Worm (Caenorhabditis elegans) whole organism, mixed stage, embryonic: ENCODE data around the gene ZK105.1.
A peak's percentile ranks its signal among the peaks of the same experiment; 100 is the strongest.

Source experiments
- M03D4.4 ChIP-seq: sonication (generic microtip); optimal IDR thresholded peaks from 2 replicates; lab custom pipeline; 2017; ENCODE audit warnings: mild to moderate bottlenecking, missing genetic modification characterization, missing compliant biosample characterization
- bed-3 ChIP-seq: fragments of 200-800 bp; sonication (Bioruptor generic); optimal IDR thresholded peaks from 3 replicates; lab custom pipeline; 2018; ENCODE audit warnings: mild to moderate bottlenecking, missing genetic modification characterization, moderate library complexity, missing compliant biosample characterization
- ceh-39 ChIP-seq: fragments of 150-350 bp; optimal IDR thresholded peaks from 2 replicates; lab custom pipeline; 2014; ENCODE audit warnings: missing biosample characterization, missing genetic modification characterization
- ceh-43 ChIP-seq: fragments of 200-800 bp; sonication (Bioruptor generic); optimal IDR thresholded peaks from 2 replicates; lab custom pipeline; 2018; ENCODE audit warnings: mild to moderate bottlenecking, missing genetic modification characterization, moderate library complexity, missing compliant biosample characterization
- ceh-83 ChIP-seq: fragments of 200-800 bp; sonication (Bioruptor generic); optimal IDR thresholded peaks from 2 replicates; lab custom pipeline; 2018; ENCODE audit warnings: mild to moderate bottlenecking, missing genetic modification characterization, missing compliant biosample characterization
- ces-1 ChIP-seq: fragments of 150-350 bp; optimal IDR thresholded peaks from 2 replicates; lab custom pipeline; 2014; ENCODE audit warnings: missing biosample characterization, missing genetic modification reagents, missing genetic modification characterization
- cnd-1 ChIP-seq: fragments of 200-800 bp; sonication (Bioruptor generic); optimal IDR thresholded peaks from 2 replicates; lab custom pipeline; 2018; ENCODE audit warnings: mild to moderate bottlenecking, missing genetic modification characterization, missing compliant biosample characterization
- drap-1 ChIP-seq: fragments of 200-800 bp; sonication (Bioruptor generic); optimal IDR thresholded peaks from 3 replicates; lab custom pipeline; 2018; ENCODE audit warnings: mild to moderate bottlenecking, missing genetic modification characterization, missing compliant biosample characterization
- elt-1 ChIP-seq: sonication (generic microtip); optimal IDR thresholded peaks from 2 replicates; lab custom pipeline; 2017; ENCODE audit warnings: missing genetic modification characterization, mild to moderate bottlenecking, missing compliant biosample characterization, antibody characterized with exemption, moderate library complexity, borderline replicate concordance; ENCODE audit not compliant: insufficient read depth
- elt-3 ChIP-seq: fragments of 150-350 bp; optimal IDR thresholded peaks from 2 replicates; lab custom pipeline; 2014; ENCODE audit warnings: missing biosample characterization, missing genetic modification characterization
- flh-1 ChIP-seq: fragments of 200-800 bp; sonication (Bioruptor generic); optimal IDR thresholded peaks from 2 replicates; lab custom pipeline; 2018; ENCODE audit warnings: mild to moderate bottlenecking, missing genetic modification characterization, moderate library complexity, missing compliant biosample characterization
- ham-2 ChIP-seq: fragments of 200-800 bp; sonication (Bioruptor generic); optimal IDR thresholded peaks from 2 replicates; lab custom pipeline; 2018; ENCODE audit warnings: mild to moderate bottlenecking, missing genetic modification characterization, missing compliant biosample characterization
- hlh-1 ChIP-seq: fragments of 150-350 bp; optimal IDR thresholded peaks from 2 replicates; lab custom pipeline; 2014; ENCODE audit warnings: missing biosample characterization, missing genetic modification reagents, missing genetic modification characterization
- lin-13 ChIP-seq: fragments of 150-350 bp; optimal IDR thresholded peaks from 2 replicates; lab custom pipeline; 2014; ENCODE audit warnings: missing biosample characterization, missing genetic modification characterization
- lin-32 ChIP-seq: fragments of 200-800 bp; sonication (Bioruptor generic); optimal IDR thresholded peaks from 2 replicates; lab custom pipeline; 2018; ENCODE audit warnings: mild to moderate bottlenecking, missing genetic modification characterization, missing compliant biosample characterization
- lsy-2 ChIP-seq: fragments of 150-350 bp; optimal IDR thresholded peaks from 2 replicates; lab custom pipeline; 2014; ENCODE audit warnings: missing biosample characterization, missing genetic modification characterization
- mep-1 ChIP-seq: fragments of 150-350 bp; optimal IDR thresholded peaks from 2 replicates; lab custom pipeline; 2017; ENCODE audit warnings: missing biosample characterization, missing genetic modification reagents, missing genetic modification characterization, inconsistent platforms
- mls-2 ChIP-seq: sonication (generic microtip); optimal IDR thresholded peaks from 2 replicates; lab custom pipeline; 2016; ENCODE audit warnings: mild to moderate bottlenecking, missing genetic modification characterization, moderate library complexity, missing compliant biosample characterization
- nhr-12 ChIP-seq: fragments of 150-350 bp; optimal IDR thresholded peaks from 2 replicates; lab custom pipeline; 2014; ENCODE audit warnings: missing biosample characterization, missing genetic modification characterization
- nhr-2 ChIP-seq: fragments of 150-350 bp; optimal IDR thresholded peaks from 2 replicates; lab custom pipeline; 2014; ENCODE audit warnings: missing biosample characterization, missing genetic modification characterization
- nhr-237 ChIP-seq: fragments of 150-350 bp; optimal IDR thresholded peaks from 2 replicates; lab custom pipeline; 2014; ENCODE audit warnings: missing biosample characterization, missing genetic modification characterization
- nhr-28 ChIP-seq: fragments of 150-350 bp; optimal IDR thresholded peaks from 2 replicates; lab custom pipeline; 2014; ENCODE audit warnings: missing biosample characterization, missing genetic modification characterization
- nhr-76 ChIP-seq: sonication (generic microtip); optimal IDR thresholded peaks from 2 replicates; lab custom pipeline; 2017; ENCODE audit warnings: missing biosample characterization, missing genetic modification characterization
- pha-4 ChIP-seq: fragments of 150-350 bp; optimal IDR thresholded peaks from 2 replicates; lab custom pipeline; 2018; ENCODE audit warnings: missing biosample characterization, missing genetic modification reagents, missing genetic modification characterization
- sem-2 ChIP-seq: fragments of 200-800 bp; sonication (Bioruptor generic); optimal IDR thresholded peaks from 2 replicates; lab custom pipeline; 2018; ENCODE audit warnings: mild to moderate bottlenecking, missing genetic modification characterization, missing compliant biosample characterization
- snpc-4 ChIP-seq: fragments of 150-350 bp; optimal IDR thresholded peaks from 2 replicates; lab custom pipeline; 2014; ENCODE audit warnings: missing biosample characterization, missing genetic modification characterization
- sptf-1 ChIP-seq: sonication (generic microtip); optimal IDR thresholded peaks from 2 replicates; lab custom pipeline; 2017; ENCODE audit warnings: mild to moderate bottlenecking, missing genetic modification characterization, moderate library complexity, missing compliant biosample characterization
- unc-120 ChIP-seq: sonication (generic microtip); optimal IDR thresholded peaks from 2 replicates; lab custom pipeline; 2017; ENCODE audit warnings: missing genetic modification characterization, missing compliant biosample characterization; ENCODE audit not compliant: poor library complexity, severe bottlenecking
- unc-39 ChIP-seq: fragments of 150-350 bp; optimal IDR thresholded peaks from 2 replicates; lab custom pipeline; 2014; ENCODE audit warnings: missing biosample characterization, missing genetic modification characterization
- unc-62 ChIP-seq: fragments of 150-350 bp; optimal IDR thresholded peaks from 2 replicates; lab custom pipeline; 2014; ENCODE audit warnings: missing biosample characterization, missing genetic modification reagents, missing genetic modification characterization
- zip-8 ChIP-seq: fragments of 150-350 bp; optimal IDR thresholded peaks from 2 replicates; lab custom pipeline; 2014; ENCODE audit warnings: missing biosample characterization, missing genetic modification characterization

ZK105.1 gene

DNA sequence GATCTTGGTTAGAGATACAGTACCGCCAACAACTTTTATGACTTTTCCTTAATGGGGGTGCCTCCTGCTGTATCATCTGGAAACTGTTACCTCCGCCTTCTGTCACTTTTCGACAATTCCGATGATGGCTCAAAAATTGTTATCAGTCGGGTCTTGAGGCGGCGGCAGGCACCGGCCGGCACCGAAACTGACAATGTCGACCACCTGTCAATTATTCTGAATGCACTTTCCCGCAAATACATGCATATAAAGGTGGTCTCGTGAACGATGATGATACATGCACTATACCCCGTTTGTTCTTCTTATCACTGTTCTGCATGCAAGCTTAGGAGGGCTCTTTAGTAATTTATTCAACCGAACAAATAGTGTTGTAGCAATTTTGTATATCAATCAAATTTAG is 30.3 kb downstream of the ZK105.1 start:
- TF ChIP-seq M03D4.4 (no peak), lin-32 (GFP tag; lab: Kevin White, UChicago) (no peak)

- TF ChIP-seq cnd-1 (tag; lab: Kevin White, UChicago) (no peak), unc-62 (GFP tag; lab: Kevin White, UChicago) (no peak), sem-2 (GFP tag; lab: Kevin White, UChicago) (no peak), ces-1 (GFP tag; lab: Kevin White, UChicago) (no peak), zip-8 (tag; lab: Kevin White, UChicago) (no peak), snpc-4 (tag; lab: Kevin White, UChicago) (no peak), elt-1 (tag; lab: Kevin White, UChicago) (no peak), unc-120 (no peak), M03D4.4 (no peak), nhr-76 (tag; lab: Kevin White, UChicago) (no peak), flh-1 (no peak), drap-1 (GFP tag; lab: Kevin White, UChicago) (no peak), lsy-2 (tag; lab: Kevin White, UChicago) (no peak), pha-4 (tag; lab: Kevin White, UChicago) (no peak), bed-3 (GFP tag; lab: Kevin White, UChicago) (no peak), nhr-12 (no peak)
- TF ChIP-seq, all 35 proteins: peak for 0
Observed at ce11 chrV:7745386-7745785, 31.6 kb downstream of the ZK105.1 start.

- TF ChIP-seq elt-3 (tag; lab: Kevin White, UChicago) (no peak), nhr-2 (tag; lab: Kevin White, UChicago) (peak; percentile 39), unc-62 (GFP tag; lab: Kevin White, UChicago) (peak; percentile 99), ham-2 (GFP tag; lab: Kevin White, UChicago) (peak; percentile 86), unc-120 (peak; percentile 18), flh-1 (no peak)
Observed at ce11 chrV:7745903-7746302, 32.1 kb downstream of the ZK105.1 start.

DNA sequence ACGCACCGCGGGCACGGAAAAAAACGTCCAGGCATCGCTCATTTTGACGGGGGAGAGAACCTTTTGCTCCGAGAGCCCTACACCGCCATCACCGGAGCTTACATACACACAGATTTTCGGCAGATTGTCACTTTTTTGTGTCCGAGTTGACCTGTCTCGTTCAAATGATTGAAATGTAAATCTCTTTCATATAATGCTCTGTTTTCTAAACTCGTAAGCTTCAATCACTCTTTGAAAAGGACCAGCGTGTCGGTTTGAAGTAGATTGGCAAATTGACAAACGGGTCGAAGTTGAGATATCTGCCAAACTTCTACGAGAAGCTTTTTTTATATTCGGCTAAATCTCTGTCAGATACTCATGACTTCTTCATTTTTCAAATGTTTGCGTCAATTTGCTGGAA is 33.3 kb downstream of the ZK105.1 start:
- TF ChIP-seq elt-3 (tag; lab: Kevin White, UChicago) = no peak
- TF ChIP-seq ces-1 (GFP tag; lab: Kevin White, UChicago) = no peak
- TF ChIP-seq nhr-237 = no peak
- no peak for TF ChIP-seq lsy-2 (tag; lab: Kevin White, UChicago)
- no peak for TF ChIP-seq lin-32 (GFP tag; lab: Kevin White, UChicago)
- no peak for TF ChIP-seq hlh-1 (tag; lab: Kevin White, UChicago)
- no peak for TF ChIP-seq M03D4.4
- no peak for TF ChIP-seq flh-1
- TF ChIP-seq lin-13 (tag; lab: Kevin White, UChicago) = no peak
- no peak for TF ChIP-seq elt-1 (tag; lab: Kevin White, UChicago)
- no peak for TF ChIP-seq nhr-76 (tag; lab: Kevin White, UChicago)
- no peak for TF ChIP-seq sptf-1 (tag; lab: Kevin White, UChicago)
- no peak for TF ChIP-seq ceh-83 (GFP tag; lab: Kevin White, UChicago)
- TF ChIP-seq ceh-43 (GFP tag; lab: Kevin White, UChicago) = no peak
- no peak for TF ChIP-seq zip-8 (tag; lab: Kevin White, UChicago)
- TF ChIP-seq ceh-39 = no peak
- no peak for TF ChIP-seq mep-1 (tag; lab: Kevin White, UChicago)
- TF ChIP-seq nhr-28 (tag; lab: Kevin White, UChicago) = no peak
- no peak for TF ChIP-seq mls-2 (tag; lab: Kevin White, UChicago)

DNA sequence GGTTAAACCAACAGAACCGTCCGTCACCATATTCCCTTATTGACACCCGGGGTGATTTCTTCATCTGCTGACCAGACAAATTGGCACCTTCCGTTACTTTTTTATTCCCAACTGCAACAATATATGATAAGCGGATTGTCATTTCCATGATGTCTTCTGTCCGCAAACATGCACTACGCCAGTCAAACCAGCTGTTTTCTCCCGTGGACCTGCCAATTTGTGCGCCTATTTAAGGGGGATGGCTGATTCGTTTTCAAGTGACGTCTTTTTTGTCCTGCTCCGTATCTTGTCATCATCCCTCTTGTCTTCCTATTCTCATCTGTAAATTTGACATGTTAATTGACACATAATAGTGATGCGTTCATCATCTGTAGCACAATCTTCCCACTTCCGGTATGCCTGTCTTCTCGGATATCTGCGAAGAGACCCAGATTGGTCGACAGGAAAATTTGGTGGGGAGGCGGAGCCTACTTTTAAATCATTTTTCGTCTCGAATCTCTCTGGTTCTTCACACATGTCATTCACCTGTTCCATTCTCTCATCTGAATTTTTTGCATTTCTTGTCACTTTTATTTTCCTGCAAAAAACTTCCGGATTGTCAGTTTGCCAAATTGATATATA is 34.3 kb downstream of the ZK105.1 start:
- TF ChIP-seq hlh-1 (tag; lab: Kevin White, UChicago) (no peak), unc-39 (tag; lab: Kevin White, UChicago) (no peak), nhr-2 (tag; lab: Kevin White, UChicago) (no peak), bed-3 (GFP tag; lab: Kevin White, UChicago) (no peak), M03D4.4 (no peak), sem-2 (GFP tag; lab: Kevin White, UChicago) (no peak)
